In genomic region chrX:4145051-4145826, ce11 we compare ENCODE assay signal across 2 worm cellular contexts.
TF ChIP-seq lines count a peak whose summit lies in the region.

No protein-coding gene starts in this region.

TF ChIP-seq in whole organism, L1 larva, 84 proteins besides CTCF, POLR2A, EP300 and RAD21 (continued from another document):
- TF ChIP-seq mdl-1 (tag; optimal IDR thresholded peaks at IDR 0.05; lab: Kevin White, UChicago): peak; percentile 48 to 99
- peak; percentile 79 for TF ChIP-seq nhr-90 (tag; optimal IDR thresholded peaks at IDR 0.05; lab: Kevin White, UChicago; ENCODE audit: poor library complexity)
- peak; percentile 82 for TF ChIP-seq nhr-77 (tag; optimal IDR thresholded peaks at IDR 0.05; lab: Kevin White, UChicago)
- no peak for TF ChIP-seq hlh-4 (tag; optimal IDR thresholded peaks at IDR 0.05; lab: Kevin White, UChicago)
- no peak for TF ChIP-seq lin-15B (tag; optimal IDR thresholded peaks at IDR 0.05; lab: Kevin White, UChicago)
- TF ChIP-seq lin-13 (GFP tag; optimal IDR thresholded peaks at IDR 0.05; lab: Kevin White, UChicago): peak; percentile 56
- peak; percentile 91 for TF ChIP-seq nhr-20 (tag; optimal IDR thresholded peaks at IDR 0.05; lab: Kevin White, UChicago)
- TF ChIP-seq nhr-11 (tag; optimal IDR thresholded peaks at IDR 0.05; lab: Kevin White, UChicago): no peak
- TF ChIP-seq ces-1 (GFP tag; optimal IDR thresholded peaks at IDR 0.05; lab: Kevin White, UChicago): no peak
- peak; percentile 96 for TF ChIP-seq skn-1 (tag; optimal IDR thresholded peaks at IDR 0.05; lab: Kevin White, UChicago)
- TF ChIP-seq snu-23 (GFP tag; optimal IDR thresholded peaks at IDR 0.05; lab: Kevin White, UChicago): peak; percentile 85
- TF ChIP-seq F16B12.6 (tag; optimal IDR thresholded peaks at IDR 0.05; lab: Kevin White, UChicago): peak; percentile 10
- TF ChIP-seq tbx-2 (tag; optimal IDR thresholded peaks at IDR 0.05; lab: Kevin White, UChicago): peak; percentile 79
- no peak for TF ChIP-seq unc-30 (tag; optimal IDR thresholded peaks at IDR 0.05; lab: Kevin White, UChicago)
- TF ChIP-seq nhr-85 (tag; lab: Kevin White, UChicago): peak; percentile 86
- TF ChIP-seq lsy-2 (tag; optimal IDR thresholded peaks at IDR 0.05; lab: Kevin White, UChicago): peak; percentile 11 to 76
- TF ChIP-seq C34B4.2 (tag; optimal IDR thresholded peaks at IDR 0.05; lab: Kevin White, UChicago): no peak
- TF ChIP-seq dpl-1 (GFP tag; optimal IDR thresholded peaks at IDR 0.05; lab: Kevin White, UChicago): peak; percentile 1 to 19 (median 7)
- peak; percentile 9 for TF ChIP-seq nhr-84 (tag; optimal IDR thresholded peaks at IDR 0.05; lab: Kevin White, UChicago)
- no peak; the same call in 1 of the 2 replicates for TF ChIP-seq mab-9 (GFP tag; IDR thresholded peaks at IDR 0.05; lab: Robert Waterston, UW)
- TF ChIP-seq grh-1 (GFP tag; IDR thresholded peaks at IDR 0.05; lab: Robert Waterston, UW): 0 out of 2 replicates have a peak, but pooled peaks have one; percentile 39
- peak; percentile 38 for TF ChIP-seq fos-1 (tag; optimal IDR thresholded peaks at IDR 0.05; lab: Kevin White, UChicago)
- no peak for TF ChIP-seq C04F5.9 (tag; optimal IDR thresholded peaks at IDR 0.05; lab: Kevin White, UChicago)
- TF ChIP-seq ztf-11 (tag; optimal IDR thresholded peaks at IDR 0.05; lab: Kevin White, UChicago): peak in 1 of 2 experiments; percentile 16
TF ChIP-seq in whole organism, L1 larva: peak in this region for 52.

TF ChIP-seq in whole organism, young adult, 124 proteins besides CTCF, POLR2A, EP300 and RAD21 (continued from another document):
- TF ChIP-seq egrh-3 (GFP tag; IDR thresholded peaks at IDR 0.05; lab: Robert Waterston, UW) (no peak), ztf-25 (GFP tag; IDR thresholded peaks at IDR 0.05; lab: Robert Waterston, UW) (peak; percentile 43; the same call in 1 of the 2 replicates), ztf-18 (tag; optimal IDR thresholded peaks at IDR 0.05; lab: Kevin White, UChicago) (no peak), nhr-90 (tag; optimal IDR thresholded peaks at IDR 0.05; lab: Kevin White, UChicago) (peak; percentile 7), ceh-27 (GFP tag; optimal IDR thresholded peaks at IDR 0.05; lab: Kevin White, UChicago) (no peak), lin-54 (GFP tag; optimal IDR thresholded peaks at IDR 0.05; lab: Kevin White, UChicago) (no peak), chd-7 (tag; optimal IDR thresholded peaks at IDR 0.05; lab: Kevin White, UChicago) (peak; percentile 68), madf-10 (tag; optimal IDR thresholded peaks at IDR 0.05; lab: Kevin White, UChicago) (no peak), ztf-28 (GFP tag; IDR thresholded peaks at IDR 0.05; lab: Robert Waterston, UW) (no peak)
TF ChIP-seq in whole organism, young adult: peak in this region for 33.
